Worm (Caenorhabditis elegans) whole organism, L4 larva: ENCODE measurements around the gene E02H9.9.
"Not testable (repeated sequence)": the region's sequence is repeated elsewhere in the genome, so short reads cannot be mapped to it uniquely, and the experiment has no call there.

Source experiments
- T26A8.4 ChIP-seq: fragments of 200-800 bp; sonication (Bioruptor generic); IDR thresholded peaks from 2 replicates; pipeline ENCODE4 v1.3.6; 2022; ENCODE audit warnings: missing genetic modification characterization, missing compliant biosample characterization
- Y48G9A.11 ChIP-seq: fragments of 200-800 bp; sonication (Bioruptor generic); IDR thresholded peaks from 2 replicates; pipeline ENCODE4 v1.3.6; 2022; ENCODE audit warnings: missing genetic modification reagents, missing genetic modification characterization, missing compliant biosample characterization
- Y5F2A.4 ChIP-seq: fragments of 200-800 bp; sonication (Bioruptor generic); optimal IDR thresholded peaks from 2 replicates; lab custom pipeline; 2018; ENCODE audit warnings: mild to moderate bottlenecking, missing genetic modification characterization, missing compliant biosample characterization
- ZK546.5 ChIP-seq, 2 experiments: sonication (generic microtip); optimal IDR thresholded peaks; 2 replicates each; lab custom pipeline; 2017; ENCODE audit warnings: missing biosample characterization in 2 of 2, missing genetic modification characterization in 2 of 2
- aha-1 ChIP-seq: fragments of 150-350 bp; peaks from one replicate; lab custom pipeline; 2014; ENCODE audit warnings: missing biosample characterization, missing genetic modification characterization
- aly-2 ChIP-seq: sonication (generic microtip); optimal IDR thresholded peaks from 2 replicates; lab custom pipeline; 2018; ENCODE audit warnings: missing biosample characterization, missing genetic modification characterization
- arid-1 ChIP-seq: fragments of 200-800 bp; sonication (Bioruptor generic); conservative IDR thresholded peaks from 2 replicates; pipeline ENCODE4 v1.3.6; 2022; ENCODE audit warnings: missing genetic modification reagents, missing genetic modification characterization, missing compliant biosample characterization
- ceh-20 ChIP-seq: fragments of 200-800 bp; sonication (Bioruptor generic); IDR thresholded peaks from 2 replicates; pipeline ENCODE4 v1.3.6; 2022; ENCODE audit warnings: missing genetic modification reagents, missing genetic modification characterization, missing compliant biosample characterization
- ceh-28 ChIP-seq: fragments of 150-350 bp; optimal IDR thresholded peaks from 2 replicates; lab custom pipeline; 2014; ENCODE audit warnings: missing biosample characterization, missing genetic modification reagents, missing genetic modification characterization
- ceh-32 ChIP-seq: sonication (generic microtip); optimal IDR thresholded peaks from 2 replicates; lab custom pipeline; 2016; ENCODE audit warnings: mild to moderate bottlenecking, missing genetic modification characterization, missing compliant biosample characterization; ENCODE audit not compliant: poor library complexity
- daf-12 ChIP-seq: fragments of 150-350 bp; optimal IDR thresholded peaks from 2 replicates; lab custom pipeline; 2014; ENCODE audit warnings: missing biosample characterization, missing genetic modification reagents, missing genetic modification characterization
- daf-8 ChIP-seq: fragments of 200-800 bp; sonication (Bioruptor generic); IDR thresholded peaks from 2 replicates; pipeline ENCODE4 v1.3.6; 2022; ENCODE audit warnings: missing genetic modification characterization, missing compliant biosample characterization
- duxl-1 ChIP-seq: sonication (generic microtip); optimal IDR thresholded peaks from 2 replicates; lab custom pipeline; 2016; ENCODE audit warnings: mild to moderate bottlenecking, missing genetic modification characterization, moderate library complexity, missing compliant biosample characterization; ENCODE audit not compliant: poor library complexity
- egl-43 ChIP-seq: fragments of 200-800 bp; sonication (Bioruptor generic); IDR thresholded peaks from 2 replicates; pipeline ENCODE4 v1.3.6; 2022; ENCODE audit warnings: missing genetic modification reagents, missing genetic modification characterization, missing compliant biosample characterization
- hlh-30 ChIP-seq: sonication (generic microtip); optimal IDR thresholded peaks from 2 replicates; lab custom pipeline; 2017; ENCODE audit warnings: antibody characterized with exemption, mild to moderate bottlenecking, missing genetic modification characterization, missing compliant biosample characterization; ENCODE audit not compliant: insufficient read depth
- hmg-1.1 ChIP-seq: fragments of 200-800 bp; sonication (Bioruptor generic); IDR thresholded peaks from 2 replicates; pipeline ENCODE4 v1.3.6; 2022; ENCODE audit warnings: missing genetic modification reagents, missing genetic modification characterization, missing compliant biosample characterization
- lsy-2 ChIP-seq, 2 experiments: fragments of 150-350 bp in 1 of 2; sonication (generic microtip) in 1 of 2; optimal IDR thresholded peaks; 2 replicates each; lab custom pipeline; 2014 to 2017; ENCODE audit warnings: missing biosample characterization in 2 of 2, missing genetic modification characterization in 2 of 2
- mes-2 ChIP-seq: sonication (generic microtip); optimal IDR thresholded peaks from 2 replicates; lab custom pipeline; 2016; ENCODE audit warnings: missing genotype, mild to moderate bottlenecking, missing genetic modification characterization, missing compliant biosample characterization; ENCODE audit not compliant: poor library complexity, severe bottlenecking
- nhr-28 ChIP-seq: fragments of 150-350 bp; optimal IDR thresholded peaks from 2 replicates; lab custom pipeline; 2014; ENCODE audit warnings: missing biosample characterization, missing genetic modification characterization
- nhr-6 ChIP-seq: fragments of 150-350 bp; optimal IDR thresholded peaks from 2 replicates; lab custom pipeline; 2014; ENCODE audit warnings: missing biosample characterization, missing genetic modification characterization
- saeg-2 ChIP-seq: fragments of 200-800 bp; sonication (Bioruptor generic); IDR thresholded peaks from 2 replicates; pipeline ENCODE4 v1.3.6; 2022; ENCODE audit warnings: missing genetic modification reagents, missing genetic modification characterization, missing compliant biosample characterization
- set-16 ChIP-seq: fragments of 200-800 bp; sonication (Bioruptor generic); IDR thresholded peaks from 2 replicates; pipeline ENCODE4 v1.3.6; 2022; ENCODE audit warnings: missing genetic modification reagents, missing genetic modification characterization, missing compliant biosample characterization
- unc-39 ChIP-seq: sonication (generic microtip); optimal IDR thresholded peaks from 2 replicates; lab custom pipeline; 2017; ENCODE audit warnings: missing biosample characterization, missing genetic modification characterization
- unc-62 ChIP-seq, 3 experiments: fragments of 150-350 bp in 1 of 3; sonication (generic microtip); optimal IDR thresholded peaks in 2 of 3; peaks in 1 of 3; 1 replicate in 1 of 3; 2 replicates in 2 of 3; lab custom pipeline; 2014 to 2017; ENCODE audit warnings: missing biosample characterization in 3 of 3, missing genetic modification characterization in 3 of 3, missing genetic modification reagents in 3 of 3, missing genotype in 1 of 3
- zag-1 ChIP-seq: fragments of 150-350 bp; optimal IDR thresholded peaks from 2 replicates; lab custom pipeline; 2014; ENCODE audit warnings: missing biosample characterization, missing genetic modification characterization
- zip-11 ChIP-seq: fragments of 200-800 bp; sonication (Bioruptor generic); IDR thresholded peaks from 2 replicates; pipeline ENCODE4 v1.3.6; 2022; ENCODE audit warnings: missing genetic modification characterization, missing compliant biosample characterization
- zip-2 ChIP-seq: fragments of 150-350 bp; optimal IDR thresholded peaks from 2 replicates; lab custom pipeline; 2014; ENCODE audit warnings: missing biosample characterization, missing genetic modification characterization

The E02H9.9 gene

DNA sequence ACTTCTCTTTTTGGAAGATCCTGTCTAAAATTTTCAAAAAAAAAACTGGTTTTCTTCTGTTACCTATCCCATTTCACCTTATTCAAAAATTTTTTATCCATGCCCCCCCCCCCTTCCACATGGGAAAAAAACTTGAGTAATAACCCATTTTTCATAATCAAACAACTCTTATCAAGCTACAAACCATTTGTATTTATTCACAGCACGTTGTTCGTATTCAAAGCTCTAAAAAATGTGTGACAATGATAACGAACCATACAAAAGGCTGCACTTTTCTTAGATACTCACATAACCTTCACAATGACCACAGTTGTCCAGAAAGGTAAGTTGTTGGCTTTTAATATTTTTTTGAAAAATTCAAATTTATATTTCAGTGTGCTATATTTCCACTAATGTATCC is 32.3 kb downstream of the E02H9.9 start, which contains the start of gene E02H9.6:
E02H9.6 (plus strand) TSS at position 301 of the 400 bp plus-strand sequence.
- not testable (repeated sequence) for TF ChIP-seq daf-8 (GFP tag; lab: Robert Waterston, UW); hlh-30 (tag; lab: Kevin White, UChicago); ceh-32 (tag; lab: Kevin White, UChicago)

DNA sequence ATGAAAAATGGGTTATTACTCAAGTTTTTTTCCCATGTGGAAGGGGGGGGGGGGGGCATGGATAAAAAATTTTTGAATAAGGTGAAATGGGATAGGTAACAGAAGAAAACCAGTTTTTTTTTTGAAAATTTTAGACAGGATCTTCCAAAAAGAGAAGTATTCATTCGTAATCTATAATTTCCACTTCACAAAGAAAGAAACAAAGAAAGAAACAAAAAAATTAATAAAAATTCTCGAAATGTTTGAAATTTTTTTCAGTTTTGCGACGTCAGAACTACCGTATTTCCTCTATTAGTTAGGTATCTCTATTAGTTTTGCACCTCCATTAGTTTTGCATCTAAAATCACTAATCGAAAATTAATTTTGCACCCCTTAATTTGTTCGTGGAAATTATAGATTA is 32.7 kb downstream of the E02H9.9 start, which contains the start of gene W04B5.6:
W04B5.6 (minus strand) TSS at position 101 of the 400 bp plus-strand sequence.
- TF ChIP-seq ceh-20 (GFP tag; lab: Robert Waterston, UW); ZK546.5 (tag; optimal IDR thresholded peaks at IDR 0.05; lab: Kevin White, UChicago); zag-1 (tag; lab: Kevin White, UChicago): not testable (repeated sequence)

DNA sequence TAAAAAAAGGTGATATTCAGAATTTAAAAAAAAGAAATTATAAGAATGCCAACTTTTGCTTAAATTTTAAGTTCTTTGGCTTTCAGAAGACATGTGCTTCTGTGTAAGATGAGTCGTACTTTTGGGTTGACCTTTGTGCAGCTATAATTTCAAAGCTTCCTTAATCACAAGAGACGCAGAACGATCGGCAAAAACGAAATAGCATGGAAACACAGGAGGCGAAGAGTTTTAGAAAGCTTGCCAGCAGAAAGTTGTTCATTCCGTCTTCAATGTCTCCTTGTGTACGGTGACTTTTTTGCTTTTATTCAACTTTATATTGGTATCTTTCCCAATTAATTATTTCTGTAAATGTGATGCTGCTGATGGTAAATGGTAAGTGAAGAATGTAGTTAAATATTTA is 35.2 kb downstream of the E02H9.9 start:
- TF ChIP-seq T26A8.4 (GFP tag; lab: Robert Waterston, UW) (no peak), duxl-1 (tag; lab: Kevin White, UChicago) (peak; percentile 14), zip-11 (GFP tag; lab: Robert Waterston, UW) (no peak), nhr-28 (tag; lab: Kevin White, UChicago) (peak; percentile 9), aly-2 (no peak)

DNA sequence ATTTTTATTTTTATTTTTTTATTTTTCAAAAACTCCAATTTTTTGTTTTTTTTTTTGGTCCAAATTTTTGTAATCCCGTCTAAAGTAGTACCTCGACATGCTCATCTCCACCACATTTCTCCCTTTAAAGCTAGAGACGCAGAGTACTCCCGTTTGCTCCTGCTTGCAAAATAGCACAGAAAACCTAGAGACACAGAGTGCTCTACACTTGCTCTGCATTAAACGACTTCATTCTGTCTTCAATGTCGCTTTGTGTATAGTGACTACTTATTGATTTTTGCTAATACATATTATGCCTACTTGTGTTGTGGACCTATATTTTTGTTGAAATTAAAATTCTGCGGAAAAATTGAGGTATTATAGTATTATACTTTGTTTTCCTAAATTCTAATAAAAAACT is 42.0 kb downstream of the E02H9.9 start, which contains the start of gene W04B5.8:
W04B5.8 (plus strand) TSS at position 195 of the 400 bp plus-strand sequence.
- TF ChIP-seq hlh-30 (tag; lab: Kevin White, UChicago) = no peak
- TF ChIP-seq saeg-2 (GFP tag; lab: Robert Waterston, UW) = no peak
- TF ChIP-seq mes-2 = peak; percentile 19
- TF ChIP-seq hmg-1.1 (GFP tag; lab: Robert Waterston, UW) = peak; percentile 35; the same call in 1 of the 2 replicates
- TF ChIP-seq lsy-2 (tag; optimal IDR thresholded peaks at IDR 0.05; lab: Kevin White, UChicago) = peak in 1 of 2 experiments; percentile 4
- peak; percentile 80 for TF ChIP-seq aha-1 (tag; lab: Kevin White, UChicago)
- TF ChIP-seq set-16 = no peak
- TF ChIP-seq arid-1 (GFP tag; lab: Robert Waterston, UW) = no peak
- no peak for TF ChIP-seq egl-43
- TF ChIP-seq Y5F2A.4 (GFP tag; lab: Kevin White, UChicago) = no peak
- TF ChIP-seq unc-39 (tag; lab: Kevin White, UChicago) = no peak
- no peak for TF ChIP-seq T26A8.4 (GFP tag; lab: Robert Waterston, UW)
- TF ChIP-seq, all 104 proteins: peak for 4

DNA sequence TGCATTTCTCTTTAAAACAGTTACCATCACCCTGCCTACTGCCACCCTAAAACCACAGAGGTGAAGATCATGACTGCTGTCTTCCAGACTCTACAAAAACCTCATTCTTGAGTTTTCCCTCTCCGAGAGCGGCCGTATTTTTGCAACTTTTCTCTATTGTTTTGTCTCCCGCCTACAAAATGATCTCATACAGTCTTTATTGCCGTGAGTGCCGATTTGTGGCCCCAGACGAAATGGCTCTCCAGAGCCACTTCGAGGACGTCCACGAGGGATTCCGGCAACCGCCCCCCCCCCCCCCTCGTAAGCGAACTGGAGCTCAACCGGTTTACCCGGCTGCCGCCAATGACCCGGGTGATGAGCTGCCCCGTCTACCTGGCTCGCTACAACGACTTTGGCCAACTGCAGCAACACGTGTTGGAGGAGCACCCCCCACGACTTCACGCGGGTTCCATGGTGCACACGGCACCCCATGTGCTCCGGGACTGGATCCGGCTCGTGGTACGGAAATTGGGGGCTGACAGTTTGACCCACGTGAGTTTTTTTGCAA is 43.2 kb downstream of the E02H9.9 start:
- TF ChIP-seq aha-1 (tag; lab: Kevin White, UChicago) = peak; percentile 90
- no peak for TF ChIP-seq unc-62 (GFP tag; optimal IDR thresholded peaks at IDR 0.05 in 1 of 2; lab: Kevin White, UChicago)
- TF ChIP-seq unc-62 (tag; optimal IDR thresholded peaks at IDR 0.05; lab: Kevin White, UChicago) = no peak
- no peak for TF ChIP-seq Y48G9A.11 (GFP tag; lab: Robert Waterston, UW)
- 0 out of 2 replicates have a peak, but pooled peaks have one; percentile 12 for TF ChIP-seq daf-8 (GFP tag; lab: Robert Waterston, UW)
- peak; percentile 97 for TF ChIP-seq set-16
- no peak for TF ChIP-seq lsy-2 (tag; optimal IDR thresholded peaks at IDR 0.05; lab: Kevin White, UChicago)
- no peak for TF ChIP-seq zip-2 (tag; lab: Kevin White, UChicago)
- TF ChIP-seq daf-12 (tag; lab: Kevin White, UChicago) = no peak

DNA sequence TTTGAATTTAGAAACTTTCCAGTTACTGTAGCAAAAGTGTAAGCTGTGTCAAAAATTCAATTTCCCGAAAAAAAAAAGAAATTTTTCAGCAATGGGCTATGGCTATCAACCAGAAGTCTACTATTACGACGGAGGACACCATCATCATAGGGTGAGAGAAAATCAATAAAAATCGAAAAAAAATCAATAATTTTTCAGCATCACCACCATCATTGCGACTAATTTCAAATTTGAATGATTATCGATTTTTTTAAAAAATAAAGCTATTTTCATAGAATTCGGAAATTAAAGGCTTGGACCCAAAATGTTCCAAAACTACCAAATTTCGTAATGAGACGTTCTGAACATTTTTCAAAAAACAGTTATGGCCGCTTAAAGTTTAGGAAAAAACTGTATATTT is 44.5 kb downstream of the E02H9.9 start:
- TF ChIP-seq nhr-6 (tag; lab: Kevin White, UChicago) (no peak), ceh-28 (tag; lab: Kevin White, UChicago) (peak; percentile 82)
